Worm (Caenorhabditis elegans) whole organism, mixed stage, embryonic: Measurements from ENCODE around the gene srz-25.

Experiments
- M03D4.4 ChIP-seq: sonication (generic microtip); optimal IDR thresholded peaks from 2 replicates; lab custom pipeline; 2017; ENCODE audit warnings: mild to moderate bottlenecking, missing genetic modification characterization, missing compliant biosample characterization
- bed-3 ChIP-seq: fragments of 200-800 bp; sonication (Bioruptor generic); optimal IDR thresholded peaks from 3 replicates; lab custom pipeline; 2018; ENCODE audit warnings: mild to moderate bottlenecking, missing genetic modification characterization, moderate library complexity, missing compliant biosample characterization
- ceh-39 ChIP-seq: fragments of 150-350 bp; optimal IDR thresholded peaks from 2 replicates; lab custom pipeline; 2014; ENCODE audit warnings: missing biosample characterization, missing genetic modification characterization
- ceh-43 ChIP-seq: fragments of 200-800 bp; sonication (Bioruptor generic); optimal IDR thresholded peaks from 2 replicates; lab custom pipeline; 2018; ENCODE audit warnings: mild to moderate bottlenecking, missing genetic modification characterization, moderate library complexity, missing compliant biosample characterization
- ceh-83 ChIP-seq: fragments of 200-800 bp; sonication (Bioruptor generic); optimal IDR thresholded peaks from 2 replicates; lab custom pipeline; 2018; ENCODE audit warnings: mild to moderate bottlenecking, missing genetic modification characterization, missing compliant biosample characterization
- ces-1 ChIP-seq: fragments of 150-350 bp; optimal IDR thresholded peaks from 2 replicates; lab custom pipeline; 2014; ENCODE audit warnings: missing biosample characterization, missing genetic modification reagents, missing genetic modification characterization
- cnd-1 ChIP-seq: fragments of 200-800 bp; sonication (Bioruptor generic); optimal IDR thresholded peaks from 2 replicates; lab custom pipeline; 2018; ENCODE audit warnings: mild to moderate bottlenecking, missing genetic modification characterization, missing compliant biosample characterization
- drap-1 ChIP-seq: fragments of 200-800 bp; sonication (Bioruptor generic); optimal IDR thresholded peaks from 3 replicates; lab custom pipeline; 2018; ENCODE audit warnings: mild to moderate bottlenecking, missing genetic modification characterization, missing compliant biosample characterization
- elt-3 ChIP-seq: fragments of 150-350 bp; optimal IDR thresholded peaks from 2 replicates; lab custom pipeline; 2014; ENCODE audit warnings: missing biosample characterization, missing genetic modification characterization
- flh-1 ChIP-seq: fragments of 200-800 bp; sonication (Bioruptor generic); optimal IDR thresholded peaks from 2 replicates; lab custom pipeline; 2018; ENCODE audit warnings: mild to moderate bottlenecking, missing genetic modification characterization, moderate library complexity, missing compliant biosample characterization
- ham-2 ChIP-seq: fragments of 200-800 bp; sonication (Bioruptor generic); optimal IDR thresholded peaks from 2 replicates; lab custom pipeline; 2018; ENCODE audit warnings: mild to moderate bottlenecking, missing genetic modification characterization, missing compliant biosample characterization
- hlh-1 ChIP-seq: fragments of 150-350 bp; optimal IDR thresholded peaks from 2 replicates; lab custom pipeline; 2014; ENCODE audit warnings: missing biosample characterization, missing genetic modification reagents, missing genetic modification characterization
- lin-13 ChIP-seq: fragments of 150-350 bp; optimal IDR thresholded peaks from 2 replicates; lab custom pipeline; 2014; ENCODE audit warnings: missing biosample characterization, missing genetic modification characterization
- lin-32 ChIP-seq: fragments of 200-800 bp; sonication (Bioruptor generic); optimal IDR thresholded peaks from 2 replicates; lab custom pipeline; 2018; ENCODE audit warnings: mild to moderate bottlenecking, missing genetic modification characterization, missing compliant biosample characterization
- lsy-2 ChIP-seq: fragments of 150-350 bp; optimal IDR thresholded peaks from 2 replicates; lab custom pipeline; 2014; ENCODE audit warnings: missing biosample characterization, missing genetic modification characterization
- mep-1 ChIP-seq: fragments of 150-350 bp; optimal IDR thresholded peaks from 2 replicates; lab custom pipeline; 2017; ENCODE audit warnings: missing biosample characterization, missing genetic modification reagents, missing genetic modification characterization, inconsistent platforms
- mls-2 ChIP-seq: sonication (generic microtip); optimal IDR thresholded peaks from 2 replicates; lab custom pipeline; 2016; ENCODE audit warnings: mild to moderate bottlenecking, missing genetic modification characterization, moderate library complexity, missing compliant biosample characterization
- nhr-237 ChIP-seq: fragments of 150-350 bp; optimal IDR thresholded peaks from 2 replicates; lab custom pipeline; 2014; ENCODE audit warnings: missing biosample characterization, missing genetic modification characterization
- nhr-28 ChIP-seq: fragments of 150-350 bp; optimal IDR thresholded peaks from 2 replicates; lab custom pipeline; 2014; ENCODE audit warnings: missing biosample characterization, missing genetic modification characterization
- pha-4 ChIP-seq: fragments of 150-350 bp; optimal IDR thresholded peaks from 2 replicates; lab custom pipeline; 2018; ENCODE audit warnings: missing biosample characterization, missing genetic modification reagents, missing genetic modification characterization
- snpc-4 ChIP-seq: fragments of 150-350 bp; optimal IDR thresholded peaks from 2 replicates; lab custom pipeline; 2014; ENCODE audit warnings: missing biosample characterization, missing genetic modification characterization
- sptf-1 ChIP-seq: sonication (generic microtip); optimal IDR thresholded peaks from 2 replicates; lab custom pipeline; 2017; ENCODE audit warnings: mild to moderate bottlenecking, missing genetic modification characterization, moderate library complexity, missing compliant biosample characterization
- tbx-8 ChIP-seq: fragments of 200-800 bp; sonication (Bioruptor generic); optimal IDR thresholded peaks from 2 replicates; lab custom pipeline; 2018; ENCODE audit warnings: mild to moderate bottlenecking, missing genetic modification characterization, moderate library complexity, missing compliant biosample characterization
- unc-120 ChIP-seq: sonication (generic microtip); optimal IDR thresholded peaks from 2 replicates; lab custom pipeline; 2017; ENCODE audit warnings: missing genetic modification characterization, missing compliant biosample characterization; ENCODE audit not compliant: poor library complexity, severe bottlenecking
- unc-62 ChIP-seq: fragments of 150-350 bp; optimal IDR thresholded peaks from 2 replicates; lab custom pipeline; 2014; ENCODE audit warnings: missing biosample characterization, missing genetic modification reagents, missing genetic modification characterization
- zip-8 ChIP-seq: fragments of 150-350 bp; optimal IDR thresholded peaks from 2 replicates; lab custom pipeline; 2014; ENCODE audit warnings: missing biosample characterization, missing genetic modification characterization
- ztf-11 ChIP-seq: fragments of 150-350 bp; optimal IDR thresholded peaks from 2 replicates; lab custom pipeline; 2014; ENCODE audit warnings: missing biosample characterization, missing genetic modification characterization

srz-25 gene

ce11 chrV:17540295-17540694 is at the start of gene srz-25:
srz-25 (plus strand) TSS chrV:17540595.
- TF ChIP-seq drap-1 (no peak), ceh-43 (GFP tag; lab: Kevin White, UChicago) (no peak), pha-4 (tag; lab: Kevin White, UChicago) (no peak), lin-13 (tag; lab: Kevin White, UChicago) (no peak), flh-1 (GFP tag; lab: Kevin White, UChicago) (no peak), mep-1 (no peak), cnd-1 (tag; lab: Kevin White, UChicago) (no peak)

- TF ChIP-seq snpc-4 (tag; lab: Kevin White, UChicago): no peak
- TF ChIP-seq zip-8 (tag; lab: Kevin White, UChicago): no peak
- TF ChIP-seq lsy-2 (tag; lab: Kevin White, UChicago): no peak
- TF ChIP-seq pha-4 (tag; lab: Kevin White, UChicago): no peak
- no peak for TF ChIP-seq ceh-83 (GFP tag; lab: Kevin White, UChicago)
- no peak for TF ChIP-seq ceh-39 (tag; lab: Kevin White, UChicago)
- TF ChIP-seq nhr-237 (tag; lab: Kevin White, UChicago): no peak
- TF ChIP-seq tbx-8: no peak
Measured at ce11 chrV:17493732-17494131, 46.7 kb upstream of the srz-25 start, which contains the start of gene fbxa-102. fbxa-102 (minus strand) TSS chrV:17493832.

- no peak for TF ChIP-seq tbx-8
- no peak for TF ChIP-seq lin-32 (GFP tag; lab: Kevin White, UChicago)
- no peak for TF ChIP-seq bed-3 (GFP tag; lab: Kevin White, UChicago)
- no peak for TF ChIP-seq zip-8 (tag; lab: Kevin White, UChicago)
- TF ChIP-seq ham-2 (GFP tag; lab: Kevin White, UChicago): no peak
Measured at ce11 chrV:17496071-17496470, 44.3 kb upstream of the srz-25 start, which contains the start of gene srh-118. srh-118 (minus strand) TSS chrV:17496171.

ce11 chrV:17500055-17500454 is 40.3 kb upstream of the srz-25 start:
- no peak for TF ChIP-seq pha-4 (tag; lab: Kevin White, UChicago)
- TF ChIP-seq lin-13 (tag; lab: Kevin White, UChicago): no peak
- no peak for TF ChIP-seq nhr-237 (tag; lab: Kevin White, UChicago)
- TF ChIP-seq ces-1 (GFP tag; lab: Kevin White, UChicago): no peak
- no peak for TF ChIP-seq elt-3
- TF ChIP-seq ztf-11 (tag; lab: Kevin White, UChicago): no peak
- TF ChIP-seq, all 35 proteins: peak for 0

ce11 chrV:17506289-17506688 is 34.1 kb upstream of the srz-25 start, which contains the start of gene srw-31:
srw-31 (plus strand) TSS chrV:17506589.
- TF ChIP-seq mls-2 (no peak), unc-62 (no peak), unc-120 (tag; lab: Kevin White, UChicago) (no peak), lsy-2 (tag; lab: Kevin White, UChicago) (no peak), nhr-237 (tag; lab: Kevin White, UChicago) (no peak), elt-3 (no peak), zip-8 (tag; lab: Kevin White, UChicago) (no peak), ztf-11 (tag; lab: Kevin White, UChicago) (no peak), M03D4.4 (no peak), hlh-1 (tag; lab: Kevin White, UChicago) (no peak), ces-1 (GFP tag; lab: Kevin White, UChicago) (no peak), bed-3 (GFP tag; lab: Kevin White, UChicago) (no peak), nhr-28 (tag; lab: Kevin White, UChicago) (no peak), lin-32 (GFP tag; lab: Kevin White, UChicago) (no peak), sptf-1 (tag; lab: Kevin White, UChicago) (no peak), tbx-8 (no peak)

ce11 chrV:17508493-17508892 is 31.9 kb upstream of the srz-25 start, which contains the start of gene srw-32:
srw-32 (plus strand) TSS chrV:17508793.
- TF ChIP-seq drap-1: no peak

ce11 chrV:17512763-17513162 is 27.6 kb upstream of the srz-25 start:
- TF ChIP-seq flh-1 (GFP tag; lab: Kevin White, UChicago) (no peak), pha-4 (tag; lab: Kevin White, UChicago) (no peak)
- TF ChIP-seq, all 35 proteins: peak for 0
